Worm (Caenorhabditis elegans) whole organism, young adult: ENCODE measurements around the gene C35A5.3.
A peak's percentile ranks its signal among the peaks of the same experiment; 100 is the strongest.

ENCODE experiments used
- B0261.1 ChIP-seq: sonication (generic microtip); optimal IDR thresholded peaks from 2 replicates; lab custom pipeline; 2016; ENCODE audit warnings: mild to moderate bottlenecking, missing genetic modification characterization, moderate library complexity, missing compliant biosample characterization
- F37B4.10 ChIP-seq: fragments of 200-800 bp; sonication (Bioruptor generic); IDR thresholded peaks from 2 replicates; pipeline ENCODE4 v1.3.6; 2022; ENCODE audit warnings: missing genetic modification characterization, missing compliant biosample characterization
- F39B2.1 ChIP-seq: fragments of 200-800 bp; sonication (Bioruptor generic); IDR thresholded peaks from 2 replicates; pipeline ENCODE4 v1.3.6; 2022; ENCODE audit warnings: missing genetic modification reagents, missing genetic modification characterization, missing compliant biosample characterization
- F55B11.4 ChIP-seq: sonication (generic microtip); optimal IDR thresholded peaks from 2 replicates; lab custom pipeline; 2016; ENCODE audit warnings: missing compliant biosample characterization, missing genetic modification characterization, borderline replicate concordance; ENCODE audit not compliant: insufficient read depth
- Y53F4B.3 ChIP-seq: fragments of 200-800 bp; sonication (Bioruptor generic); IDR thresholded peaks from 2 replicates; pipeline ENCODE4 v1.3.6; 2022; ENCODE audit warnings: missing genetic modification reagents, missing genetic modification characterization, missing compliant biosample characterization
- ama-1 ChIP-seq, 3 experiments: fragments of 150-350 bp in 1 of 3; sonication (generic microtip) in 2 of 3; optimal IDR thresholded peaks; 2 replicates each; lab custom pipeline; 2014 to 2018; ENCODE audit warnings: missing biosample characterization in 2 of 3, missing genetic modification characterization in 2 of 3, missing genetic modification reagents in 2 of 3
- atf-7 ChIP-seq: sonication (generic microtip); optimal IDR thresholded peaks from 2 replicates; lab custom pipeline; 2017; ENCODE audit warnings: mild to moderate bottlenecking, missing genetic modification characterization, missing compliant biosample characterization
- attf-5 ChIP-seq: fragments of 200-800 bp; sonication (Bioruptor generic); optimal IDR thresholded peaks from 2 replicates; lab custom pipeline; 2018; ENCODE audit warnings: mild to moderate bottlenecking, missing genetic modification characterization, missing compliant biosample characterization
- ccch-3 ChIP-seq: fragments of 200-800 bp; sonication (Bioruptor generic); optimal IDR thresholded peaks from 2 replicates; lab custom pipeline; 2018; ENCODE audit warnings: mild to moderate bottlenecking, missing genetic modification characterization, missing compliant biosample characterization
- cebp-1 ChIP-seq, 2 experiments: fragments of 200-800 bp in 1 of 2; sonication (Bioruptor generic) in 1 of 2; sonication (generic microtip) in 1 of 2; IDR thresholded peaks in 1 of 2; optimal IDR thresholded peaks in 1 of 2; 2 replicates each; pipeline versions ENCODE4 v1.3.6 to Lab custom; 2017 to 2022; ENCODE audit warnings: missing compliant biosample characterization in 2 of 2, missing genetic modification characterization in 2 of 2, mild to moderate bottlenecking in 1 of 2, missing genetic modification reagents in 1 of 2, moderate library complexity in 1 of 2
- ceh-79 ChIP-seq: sonication (generic microtip); optimal IDR thresholded peaks from 2 replicates; lab custom pipeline; 2017; ENCODE audit warnings: mild to moderate bottlenecking, missing genetic modification characterization, missing compliant biosample characterization
- egl-44 ChIP-seq: fragments of 200-800 bp; sonication (Bioruptor generic); IDR thresholded peaks from 2 replicates; pipeline ENCODE4 v1.3.6; 2022; ENCODE audit warnings: missing genetic modification reagents, missing genetic modification characterization, missing compliant biosample characterization
- hmg-1.2 ChIP-seq: fragments of 200-800 bp; sonication (Bioruptor generic); IDR thresholded peaks from 2 replicates; pipeline ENCODE4 v1.3.6; 2022; ENCODE audit warnings: missing genetic modification reagents, missing genetic modification characterization, missing compliant biosample characterization
- hrde-1 ChIP-seq: sonication (generic microtip); optimal IDR thresholded peaks from 2 replicates; lab custom pipeline; 2016; ENCODE audit warnings: missing genetic modification characterization, mild to moderate bottlenecking, missing compliant biosample characterization, moderate library complexity, missing genotype, missing genetic modification reagents, borderline replicate concordance
- let-607 ChIP-seq, 2 experiments: fragments of 200-800 bp in 1 of 2; sonication (Bioruptor generic) in 1 of 2; sonication (generic microtip) in 1 of 2; optimal IDR thresholded peaks; 2 replicates each; lab custom pipeline; 2016 to 2018; ENCODE audit warnings: mild to moderate bottlenecking in 2 of 2, missing compliant biosample characterization in 2 of 2, missing genetic modification characterization in 2 of 2, moderate library complexity in 2 of 2, missing genotype in 1 of 2
- lin-54 ChIP-seq: fragments of 200-800 bp; sonication (Bioruptor generic); optimal IDR thresholded peaks from 2 replicates; lab custom pipeline; 2018; ENCODE audit warnings: mild to moderate bottlenecking, missing genetic modification characterization, missing compliant biosample characterization
- madf-6 ChIP-seq: fragments of 200-800 bp; sonication (Bioruptor generic); IDR thresholded peaks from 2 replicates; pipeline ENCODE4 v1.3.6; 2022; ENCODE audit warnings: missing genetic modification reagents, missing genetic modification characterization, missing compliant biosample characterization
- mcd-1 ChIP-seq: fragments of 200-800 bp; sonication (Bioruptor generic); IDR thresholded peaks from 2 replicates; pipeline ENCODE4 v1.3.6; 2022; ENCODE audit warnings: missing genetic modification reagents, missing genetic modification characterization, missing compliant biosample characterization
- nfyb-1 ChIP-seq: fragments of 200-800 bp; sonication (Bioruptor generic); IDR thresholded peaks from 2 replicates; pipeline ENCODE4 v1.3.6; 2022; ENCODE audit warnings: missing genetic modification reagents, missing genetic modification characterization, missing compliant biosample characterization
- nhr-80 ChIP-seq: sonication (generic microtip); optimal IDR thresholded peaks from 2 replicates; lab custom pipeline; 2016; ENCODE audit warnings: missing genetic modification characterization, missing compliant biosample characterization
- rcor-1 ChIP-seq: fragments of 200-800 bp; sonication (Bioruptor generic); IDR thresholded peaks from 2 replicates; pipeline ENCODE4 v1.3.6; 2022; ENCODE audit warnings: missing genetic modification reagents, missing genetic modification characterization, missing compliant biosample characterization
- rec-8 ChIP-seq, 2 experiments: sonication (generic microtip); optimal IDR thresholded peaks; 2 replicates each; lab custom pipeline; 2016; ENCODE audit warnings: mild to moderate bottlenecking in 2 of 2, missing genetic modification characterization in 2 of 2, missing genetic modification reagents in 2 of 2, missing genotype in 2 of 2, missing biosample characterization in 1 of 2, missing compliant biosample characterization in 1 of 2, moderate library complexity in 1 of 2
- snpc-1.1 ChIP-seq: sonication (generic microtip); optimal IDR thresholded peaks from 2 replicates; lab custom pipeline; 2017; ENCODE audit warnings: missing genetic modification characterization, mild to moderate bottlenecking, missing compliant biosample characterization, antibody characterized with exemption, moderate library complexity, missing genotype, missing genetic modification reagents; ENCODE audit not compliant: insufficient read depth
- tbp1 ChIP-seq: fragments of 200-800 bp; sonication (Bioruptor generic); optimal IDR thresholded peaks from 2 replicates; lab custom pipeline; 2018; ENCODE audit warnings: mild to moderate bottlenecking, missing genetic modification characterization, missing compliant biosample characterization
- tlf-1 ChIP-seq: fragments of 200-800 bp; sonication (Bioruptor generic); optimal IDR thresholded peaks from 2 replicates; lab custom pipeline; 2018; ENCODE audit warnings: mild to moderate bottlenecking, missing genetic modification characterization, missing compliant biosample characterization
- unc-62 ChIP-seq: fragments of 150-350 bp; optimal IDR thresholded peaks from 2 replicates; lab custom pipeline; 2014; ENCODE audit warnings: missing biosample characterization, missing genetic modification reagents, missing genetic modification characterization
- ztf-18 ChIP-seq: sonication (generic microtip); optimal IDR thresholded peaks from 2 replicates; lab custom pipeline; 2016; ENCODE audit warnings: missing genotype, mild to moderate bottlenecking, missing genetic modification characterization, missing compliant biosample characterization
- ztf-26 ChIP-seq: sonication (generic microtip); optimal IDR thresholded peaks from 2 replicates; lab custom pipeline; 2017; ENCODE audit warnings: missing genetic modification characterization, missing compliant biosample characterization
- ztf-3 ChIP-seq: fragments of 200-800 bp; sonication (Bioruptor generic); optimal IDR thresholded peaks from 2 replicates; lab custom pipeline; 2018; ENCODE audit warnings: mild to moderate bottlenecking, missing genetic modification characterization, missing compliant biosample characterization

The C35A5.3 gene

DNA sequence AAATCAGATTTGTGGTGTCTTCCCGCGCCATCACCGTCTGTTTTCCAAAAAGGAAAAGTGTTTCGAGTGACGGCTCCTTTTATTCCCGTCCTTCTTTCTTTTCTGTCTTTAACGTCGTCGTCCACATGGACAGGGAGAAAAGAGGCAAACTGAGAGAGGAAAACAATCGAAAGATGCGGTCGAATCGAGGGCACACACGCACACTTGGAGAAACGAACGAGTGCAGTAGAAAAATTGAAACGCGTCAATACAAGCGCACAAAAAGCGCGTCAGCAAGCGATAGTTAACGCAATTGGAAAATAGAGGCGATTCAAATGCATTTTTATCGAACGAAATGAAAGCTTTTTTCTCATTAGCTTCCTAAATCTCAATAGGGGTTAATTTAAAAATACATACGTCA lies 35.6 kb upstream of the C35A5.3 start (continued):
- no peak for TF ChIP-seq egl-44
- peak; percentile 55 for TF ChIP-seq tlf-1 (GFP tag; lab: Kevin White, UChicago)

ce11 chrV:10536095-10536691 lies 35.0 kb upstream of the C35A5.3 start, which contains the start of gene ppm-1.A:
ppm-1.A (minus strand) TSS chrV:10536388.
- TF ChIP-seq ceh-79 (tag; lab: Kevin White, UChicago): no peak
- TF ChIP-seq B0261.1 (tag; lab: Kevin White, UChicago): no peak
- peak; percentile 25 for TF ChIP-seq tbp1
- peak; percentile 20 for TF ChIP-seq attf-5 (GFP tag; lab: Kevin White, UChicago)
- no peak for TF ChIP-seq F55B11.4 (tag; lab: Kevin White, UChicago)
- TF ChIP-seq nhr-80 (tag; lab: Kevin White, UChicago): peak; percentile 21
- TF ChIP-seq let-607 (tag; optimal IDR thresholded peaks at IDR 0.05; lab: Kevin White, UChicago): no peak
- no peak for TF ChIP-seq Y53F4B.3 (GFP tag; lab: Robert Waterston, UW)
- TF ChIP-seq nfyb-1 (GFP tag; lab: Robert Waterston, UW): 0 out of 2 replicates have a peak, but pooled peaks have one; percentile 35

ce11 chrV:10535325-10535724 lies 34.1 kb upstream of the C35A5.3 start:
- TF ChIP-seq cebp-1 (GFP tag; IDR thresholded peaks at IDR 0.05; lab: Robert Waterston, UW) (no peak), cebp-1 (tag; optimal IDR thresholded peaks at IDR 0.05; lab: Kevin White, UChicago) (peak; percentile 49), F37B4.10 (GFP tag; lab: Robert Waterston, UW) (no peak), ztf-26 (no peak), lin-54 (GFP tag; lab: Kevin White, UChicago) (peak; percentile 0), ztf-18 (tag; lab: Kevin White, UChicago) (peak; percentile 34), nhr-80 (tag; lab: Kevin White, UChicago) (peak; percentile 46), madf-6 (peak; percentile 13; the same call in 1 of the 2 replicates), mcd-1 (GFP tag; lab: Robert Waterston, UW) (peak; percentile 27; the same call in 1 of the 2 replicates), rec-8 (tag; optimal IDR thresholded peaks at IDR 0.05; lab: Kevin White, UChicago) (no peak), atf-7 (tag; lab: Kevin White, UChicago) (peak; percentile 39), ama-1 (optimal IDR thresholded peaks at IDR 0.05; lab: Kevin White, UChicago) (peak; percentile 19), ama-1 (GFP tag; optimal IDR thresholded peaks at IDR 0.05; lab: Kevin White, UChicago) (no peak), hmg-1.2 (GFP tag; lab: Robert Waterston, UW) (peak; percentile 49; the same call in 1 of the 2 replicates), ztf-3 (no peak), nfyb-1 (GFP tag; lab: Robert Waterston, UW) (0 out of 2 replicates have a peak, but pooled peaks have one; percentile 49), F39B2.1 (GFP tag; lab: Robert Waterston, UW) (no peak), unc-62 (GFP tag; lab: Kevin White, UChicago) (no peak), ccch-3 (GFP tag; lab: Kevin White, UChicago) (no peak), rcor-1 (GFP tag; lab: Robert Waterston, UW) (no peak)

- TF ChIP-seq snpc-1.1 (tag; lab: Kevin White, UChicago) (no peak), hrde-1 (tag; lab: Kevin White, UChicago) (peak; percentile 7)
Observed at ce11 chrV:10532725-10533124, 31.5 kb upstream of the C35A5.3 start, which contains the start of gene txt-10. txt-10 (minus strand) TSS chrV:10532825.
